Worm (Caenorhabditis elegans) whole organism, early embryonic: ENCODE measurements around the gene H10E21.4.

ENCODE experiments used
- B0310.2 ChIP-seq: sonication (generic microtip); optimal IDR thresholded peaks from 2 replicates; lab custom pipeline; 2016; ENCODE audit warnings: mild to moderate bottlenecking, missing genetic modification characterization, missing compliant biosample characterization
- F13C5.2 ChIP-seq: sonication (generic microtip); optimal IDR thresholded peaks from 2 replicates; lab custom pipeline; 2017; ENCODE audit warnings: mild to moderate bottlenecking, missing genetic modification characterization, inconsistent platforms, missing compliant biosample characterization
- aly-1 ChIP-seq: sonication (generic microtip); optimal IDR thresholded peaks from 2 replicates; lab custom pipeline; 2016; ENCODE audit warnings: missing genetic modification characterization, missing compliant biosample characterization
- ama-1 ChIP-seq: fragments of 150-350 bp; optimal IDR thresholded peaks from 2 replicates; lab custom pipeline; 2014
- ceh-13 ChIP-seq: fragments of 200-800 bp; sonication (Bioruptor generic); optimal IDR thresholded peaks from 2 replicates; lab custom pipeline; 2018; ENCODE audit warnings: mild to moderate bottlenecking, missing genetic modification characterization, missing compliant biosample characterization
- ceh-36 ChIP-seq: sonication (generic microtip); optimal IDR thresholded peaks from 2 replicates; lab custom pipeline; 2016; ENCODE audit warnings: missing genetic modification characterization, inconsistent platforms, missing compliant biosample characterization
- ets-7 ChIP-seq: sonication (generic microtip); optimal IDR thresholded peaks from 2 replicates; lab custom pipeline; 2016; ENCODE audit warnings: missing genotype, missing genetic modification characterization, missing compliant biosample characterization
- flt-1 ChIP-seq: fragments of 200-800 bp; sonication (Bioruptor generic); IDR thresholded peaks from 2 replicates; pipeline ENCODE4 v1.3.6; 2022; ENCODE audit warnings: missing genetic modification characterization, missing compliant biosample characterization
- hmbx-1 ChIP-seq: sonication (generic microtip); optimal IDR thresholded peaks from 2 replicates; lab custom pipeline; 2016; ENCODE audit warnings: mild to moderate bottlenecking, missing genetic modification characterization, missing compliant biosample characterization
- hmg-4 ChIP-seq: fragments of 200-800 bp; sonication (Bioruptor generic); optimal IDR thresholded peaks from 2 replicates; lab custom pipeline; 2018; ENCODE audit warnings: mild to moderate bottlenecking, missing genetic modification characterization, missing compliant biosample characterization
- hnd-1 ChIP-seq: sonication (generic microtip); optimal IDR thresholded peaks from 2 replicates; lab custom pipeline; 2016; ENCODE audit warnings: missing genetic modification characterization, missing compliant biosample characterization
- pes-1 ChIP-seq: fragments of 200-800 bp; sonication (Bioruptor generic); IDR thresholded peaks from 2 replicates; pipeline ENCODE4 v1.3.6; 2022; ENCODE audit warnings: missing genetic modification reagents, missing genetic modification characterization, missing compliant biosample characterization
- scrt-1 ChIP-seq: fragments of 200-800 bp; sonication (Bioruptor generic); IDR thresholded peaks from 2 replicates; pipeline ENCODE4 v1.3.6; 2022; ENCODE audit warnings: missing genetic modification characterization, missing compliant biosample characterization
- sea-1 ChIP-seq: fragments of 200-800 bp; sonication (Bioruptor generic); conservative IDR thresholded peaks from 2 replicates; pipeline ENCODE4 v1.3.6; 2022; ENCODE audit warnings: missing genetic modification characterization, missing compliant biosample characterization
- tbx-11 ChIP-seq: fragments of 200-800 bp; sonication (Bioruptor generic); IDR thresholded peaks from 2 replicates; pipeline ENCODE4 v1.3.6; 2022; ENCODE audit warnings: missing genetic modification characterization, missing compliant biosample characterization
- tbx-37 ChIP-seq: fragments of 200-800 bp; sonication (Bioruptor generic); conservative IDR thresholded peaks from 2 replicates; pipeline ENCODE4 v1.3.6; 2022; ENCODE audit warnings: missing genetic modification reagents, missing genetic modification characterization, missing compliant biosample characterization
- tra-4 ChIP-seq: sonication (generic microtip); optimal IDR thresholded peaks from 2 replicates; lab custom pipeline; 2017; ENCODE audit warnings: missing genetic modification characterization, missing compliant biosample characterization

H10E21.4 gene

ce11 chrIII:38117-38516 is 18.6 kb upstream of the H10E21.4 start, which contains the start of gene clp-10:
clp-10 (minus strand) TSS chrIII:38217.
- TF ChIP-seq ceh-13 (GFP tag; lab: Kevin White, UChicago) (no peak), hmg-4 (GFP tag; lab: Kevin White, UChicago) (no peak)

DNA sequence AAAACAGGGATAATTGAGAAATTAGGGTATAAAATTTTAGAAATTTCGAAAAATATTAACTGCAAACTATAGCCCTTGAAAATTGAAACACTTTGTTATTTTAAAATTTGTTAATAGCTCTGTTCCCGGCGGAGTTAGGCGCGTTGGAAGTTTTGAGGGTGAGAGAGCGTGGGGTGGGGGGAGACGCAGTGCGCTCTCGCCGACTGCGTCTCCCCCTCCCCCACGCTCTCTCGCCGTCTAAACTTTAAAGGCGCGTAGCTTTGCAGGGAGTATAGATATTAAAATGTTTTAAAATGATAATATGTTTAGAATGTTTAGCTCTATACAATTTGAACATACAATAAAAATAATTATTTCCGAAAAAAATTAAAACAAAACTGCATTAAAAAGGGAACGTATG is 13.8 kb upstream of the H10E21.4 start:
- TF ChIP-seq B0310.2 (tag; lab: Kevin White, UChicago) = no peak
- TF ChIP-seq F13C5.2 (tag; lab: Kevin White, UChicago) = no peak
- TF ChIP-seq hmbx-1 (tag; lab: Kevin White, UChicago) = no peak
- no peak for TF ChIP-seq pes-1 (GFP tag; lab: Robert Waterston, UW)
- TF ChIP-seq scrt-1 (GFP tag; lab: Robert Waterston, UW) = no peak
- no peak for TF ChIP-seq ceh-13 (GFP tag; lab: Kevin White, UChicago)
- TF ChIP-seq hnd-1 (tag; lab: Kevin White, UChicago) = no peak
- no peak for TF ChIP-seq ceh-36 (tag; lab: Kevin White, UChicago)
- no peak for TF ChIP-seq flt-1 (GFP tag; lab: Robert Waterston, UW)
- no peak for TF ChIP-seq ama-1
- no peak for TF ChIP-seq ets-7
- no peak for TF ChIP-seq aly-1 (tag; lab: Kevin White, UChicago)
- TF ChIP-seq tra-4 = no peak
- no peak for TF ChIP-seq tbx-11
- TF ChIP-seq hmg-4 (GFP tag; lab: Kevin White, UChicago) = no peak

ce11 chrIII:31600-31999 is 12.1 kb upstream of the H10E21.4 start:
- TF ChIP-seq scrt-1 (GFP tag; lab: Robert Waterston, UW) = no peak
- no peak for TF ChIP-seq tbx-37
- no peak for TF ChIP-seq ceh-13 (GFP tag; lab: Kevin White, UChicago)
- no peak for TF ChIP-seq hmg-4 (GFP tag; lab: Kevin White, UChicago)
- no peak for TF ChIP-seq ama-1
- no peak for TF ChIP-seq tra-4
- TF ChIP-seq sea-1 (GFP tag; lab: Robert Waterston, UW) = no peak
- no peak for TF ChIP-seq F13C5.2 (tag; lab: Kevin White, UChicago)
- no peak for TF ChIP-seq hmbx-1 (tag; lab: Kevin White, UChicago)
- TF ChIP-seq flt-1 (GFP tag; lab: Robert Waterston, UW) = no peak
- TF ChIP-seq ets-7 = no peak
- no peak for TF ChIP-seq pes-1 (GFP tag; lab: Robert Waterston, UW)
- no peak for TF ChIP-seq hnd-1 (tag; lab: Kevin White, UChicago)
- no peak for TF ChIP-seq tbx-11

DNA sequence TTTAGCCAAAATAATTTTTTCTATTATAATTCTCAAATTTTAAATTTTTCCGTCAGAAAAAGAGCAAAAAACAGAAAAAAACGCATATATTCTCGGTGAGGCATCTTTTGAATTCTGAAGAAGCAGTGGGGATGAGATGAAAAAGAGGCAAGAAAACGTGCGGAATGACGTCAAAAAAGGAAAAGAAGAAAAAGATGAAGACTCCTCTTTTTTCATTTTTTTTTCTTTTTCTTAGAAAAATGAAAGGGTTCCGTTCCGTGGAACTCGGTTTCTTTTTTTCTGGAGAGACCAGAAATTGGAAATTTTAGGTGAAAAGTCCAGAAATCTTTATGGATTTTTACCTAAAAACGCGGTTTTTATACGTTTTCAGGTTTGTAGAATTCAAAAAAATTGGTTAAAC is 10.9 kb upstream of the H10E21.4 start:
- no peak for TF ChIP-seq hmg-4 (GFP tag; lab: Kevin White, UChicago)
- TF ChIP-seq hnd-1 (tag; lab: Kevin White, UChicago) = no peak
- TF ChIP-seq tra-4 = no peak
- TF ChIP-seq ceh-13 (GFP tag; lab: Kevin White, UChicago) = no peak
- TF ChIP-seq pes-1 (GFP tag; lab: Robert Waterston, UW) = no peak
- TF ChIP-seq flt-1 (GFP tag; lab: Robert Waterston, UW) = no peak
- no peak for TF ChIP-seq aly-1 (tag; lab: Kevin White, UChicago)

DNA sequence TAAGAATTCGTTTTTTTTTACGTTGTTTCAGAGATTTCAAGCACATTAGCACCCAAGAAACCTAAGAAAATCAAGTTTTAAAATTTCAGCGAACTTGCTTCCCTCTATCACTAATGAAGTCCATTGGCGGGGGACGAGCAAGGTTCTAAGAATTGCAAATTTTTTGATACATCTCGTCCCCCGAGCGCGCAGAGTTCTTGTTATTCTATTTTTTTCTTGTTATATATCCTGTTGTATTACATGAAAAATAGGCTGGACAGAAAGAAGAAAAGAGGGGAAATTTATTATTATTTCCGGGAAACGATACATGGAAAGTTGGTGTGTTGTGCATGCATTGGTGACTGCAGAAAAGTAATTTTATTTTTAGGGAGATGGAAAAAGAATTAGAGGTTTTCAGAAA is 10.2 kb upstream of the H10E21.4 start:
- TF ChIP-seq hmg-4 (GFP tag; lab: Kevin White, UChicago) = no peak
- TF ChIP-seq pes-1 (GFP tag; lab: Robert Waterston, UW) = no peak
- no peak for TF ChIP-seq ceh-36 (tag; lab: Kevin White, UChicago)
- TF ChIP-seq B0310.2 (tag; lab: Kevin White, UChicago) = no peak
- no peak for TF ChIP-seq ets-7
- no peak for TF ChIP-seq F13C5.2 (tag; lab: Kevin White, UChicago)
- no peak for TF ChIP-seq ama-1
- no peak for TF ChIP-seq tbx-11

DNA sequence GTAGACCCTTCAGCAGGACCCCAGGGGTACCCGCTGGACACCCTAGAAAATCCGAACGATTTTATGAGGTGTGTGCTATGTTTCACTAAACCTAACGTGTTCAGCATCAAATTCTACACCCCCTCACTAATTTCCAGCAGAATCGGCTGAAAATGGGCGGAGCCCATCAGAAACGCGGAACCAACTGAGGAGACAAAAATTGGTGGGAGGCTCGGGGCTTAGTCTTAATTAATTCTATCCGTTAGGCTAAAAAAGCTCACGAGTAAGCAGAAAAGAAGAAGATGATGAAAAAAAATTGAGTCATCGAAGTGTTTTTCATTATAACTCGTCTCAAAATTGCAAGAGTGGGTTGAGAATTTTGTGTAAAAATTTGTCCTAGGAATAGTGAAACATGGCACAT is 9.4 kb upstream of the H10E21.4 start:
- TF ChIP-seq tbx-37 (no peak), ceh-36 (tag; lab: Kevin White, UChicago) (no peak), scrt-1 (GFP tag; lab: Robert Waterston, UW) (no peak), F13C5.2 (tag; lab: Kevin White, UChicago) (no peak)

- TF ChIP-seq tbx-37 = no peak
Observed at ce11 chrIII:27341-27947, 8.0 kb upstream of the H10E21.4 start.

DNA sequence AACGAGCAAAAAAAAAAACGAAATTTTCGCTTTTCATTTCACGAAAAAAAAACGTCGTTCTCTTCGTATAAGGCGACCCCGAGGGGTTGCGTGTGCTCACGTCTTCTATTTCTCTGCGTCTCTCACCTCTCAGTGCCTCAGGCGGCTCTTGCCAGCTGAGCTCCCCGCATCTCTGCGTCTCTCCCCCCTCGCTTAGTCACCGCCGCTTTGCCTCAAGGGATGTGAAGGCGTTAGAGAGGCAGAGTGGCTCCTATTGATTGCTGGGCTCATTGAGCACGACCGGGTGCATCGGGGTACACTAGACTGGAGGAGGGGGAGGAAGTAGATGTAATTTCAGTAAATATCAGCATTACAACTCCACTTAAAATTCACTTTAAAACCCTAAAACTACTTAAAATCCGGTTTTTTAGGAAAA is 6.1 kb upstream of the H10E21.4 start:
- TF ChIP-seq tbx-11 = no peak
- TF ChIP-seq hmg-4 (GFP tag; lab: Kevin White, UChicago) = peak; percentile 41

DNA sequence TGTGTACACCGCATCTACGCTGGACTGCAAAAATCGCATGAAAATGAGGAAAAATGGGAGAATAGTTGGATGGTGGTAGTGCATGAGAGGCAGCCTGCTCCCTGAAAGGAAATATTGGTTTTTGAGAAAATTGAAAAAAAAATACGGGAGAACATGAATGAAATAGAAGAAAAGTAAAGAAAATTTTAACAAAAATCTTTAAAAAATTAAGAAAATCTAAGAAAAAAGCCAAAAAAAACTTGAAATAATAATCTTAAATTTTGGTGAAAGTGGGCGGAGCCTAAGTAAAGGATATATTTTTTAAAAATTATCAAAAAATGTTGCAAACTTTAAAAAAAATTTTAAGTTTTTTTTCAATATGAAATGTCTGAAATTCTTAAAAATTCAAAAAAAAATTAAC is 4.4 kb upstream of the H10E21.4 start, which contains the start of gene H10E21.5:
H10E21.5 (minus strand) TSS at position 101 of the 400 bp plus-strand sequence.
- TF ChIP-seq ceh-36 (tag; lab: Kevin White, UChicago) (no peak), ceh-13 (GFP tag; lab: Kevin White, UChicago) (no peak), hmbx-1 (tag; lab: Kevin White, UChicago) (no peak), ama-1 (no peak), pes-1 (GFP tag; lab: Robert Waterston, UW) (no peak), ets-7 (no peak), tbx-11 (no peak), aly-1 (tag; lab: Kevin White, UChicago) (no peak), B0310.2 (tag; lab: Kevin White, UChicago) (no peak), F13C5.2 (tag; lab: Kevin White, UChicago) (no peak), tbx-37 (no peak), tra-4 (no peak), hnd-1 (tag; lab: Kevin White, UChicago) (no peak)
